Fruit fly (Drosophila melanogaster): ENCODE results near the gene CG18304.
A peak's percentile ranks its signal among the peaks of the same experiment; 100 is the strongest.

Gene CG18304

dm6 chr2L:6942714-6943113 lies at the start of gene CG18304:
Gene CG18304, minus strand, starts transcription at chr2L:6942814.
- TF ChIP-seq crc (GFP tag; optimal IDR thresholded peaks at IDR 0.05), result no peak
- 0 out of 2 replicates have a peak, but pooled peaks have one; percentile 7 for TF ChIP-seq CG17328 (GFP tag; IDR thresholded peaks at IDR 0.05)

dm6 chr2L:6991085-6991484 lies 48.5 kb upstream of the CG18304 start:
- TF ChIP-seq Ptx1 (GFP tag; IDR thresholded peaks at IDR 0.05) (peak; percentile 34; the same call in 1 of the 2 replicates), odd (GFP tag; optimal IDR thresholded peaks at IDR 0.05) (no peak), Xrp1 (GFP tag; IDR thresholded peaks at IDR 0.05) (peak; percentile 32; the same call in 1 of the 2 replicates), Sox102F (GFP tag; optimal IDR thresholded peaks at IDR 0.05) (peak; percentile 29), nom (GFP tag; optimal IDR thresholded peaks at IDR 0.05) (peak; percentile 63), CG11247 (GFP tag; IDR thresholded peaks at IDR 0.05) (0 out of 2 replicates have a peak, but pooled peaks have one; percentile 56), sens-2 (GFP tag; IDR thresholded peaks at IDR 0.05) (0 out of 2 replicates have a peak, but pooled peaks have one; percentile 13), CG8388 (GFP tag; optimal IDR thresholded peaks at IDR 0.05) (no peak), zfh1 (GFP tag; IDR thresholded peaks at IDR 0.05) (0 out of 3 replicates have a peak, but pooled peaks have one; percentile 33), CG17328 (GFP tag; IDR thresholded peaks at IDR 0.05) (peak; percentile 6; the same call in 1 of the 2 replicates), HLH54F (GFP tag; optimal IDR thresholded peaks at IDR 0.05) (no peak), bsh (GFP tag; optimal IDR thresholded peaks at IDR 0.05) (peak in 1 of 2 experiments; percentile 56), CG10654 (GFP tag; optimal IDR thresholded peaks at IDR 0.05) (no peak), hkb (optimal IDR thresholded peaks at IDR 0.05) (no peak), hkb (GFP tag; IDR thresholded peaks at IDR 0.05) (0 out of 2 replicates have a peak, but pooled peaks have one; percentile 16), CG31224 (GFP tag; IDR thresholded peaks at IDR 0.05) (no peak), lmd (GFP tag; IDR thresholded peaks at IDR 0.05) (0 out of 2 replicates have a peak, but pooled peaks have one; percentile 8), sens (GFP tag) (peak; percentile 88), unpg (GFP tag; optimal IDR thresholded peaks at IDR 0.05) (peak; percentile 4), otp (GFP tag; IDR thresholded peaks at IDR 0.05) (peak; percentile 75; the same call in 1 of the 3 replicates), dmrt99B (tag; optimal IDR thresholded peaks at IDR 0.05) (peak; percentile 19), Adf1 (GFP tag; IDR thresholded peaks at IDR 0.05) (no peak), row (GFP tag; IDR thresholded peaks at IDR 0.05) (peak; percentile 25; the same call in 1 of the 3 replicates), Sry-δ (GFP tag; optimal IDR thresholded peaks at IDR 0.05) (no peak), Blimp-1 (GFP tag; optimal IDR thresholded peaks at IDR 0.05) (peak; percentile 2), Hand (GFP tag; optimal IDR thresholded peaks at IDR 0.05) (no peak), pnt (GFP tag; optimal IDR thresholded peaks at IDR 0.05) (no peak), Drgx (GFP tag; IDR thresholded peaks at IDR 0.05) (peak; percentile 78), h (optimal IDR thresholded peaks at IDR 0.05) (no peak), CG2116 (GFP tag; optimal IDR thresholded peaks at IDR 0.05) (no peak), CG10959 (GFP tag; IDR thresholded peaks at IDR 0.05) (no peak), vvl (GFP tag; IDR thresholded peaks at IDR 0.05) (peak; percentile 45; the same call in 1 of the 2 replicates), lov (optimal IDR thresholded peaks at IDR 0.05) (no peak), lov (GFP tag; IDR thresholded peaks at IDR 0.05) (0 out of 3 replicates have a peak, but pooled peaks have one; percentile 20), CG10979 (tag; optimal IDR thresholded peaks at IDR 0.05) (peak; percentile 5), wek (GFP tag; optimal IDR thresholded peaks at IDR 0.05) (no peak), zf30C (GFP tag; optimal IDR thresholded peaks at IDR 0.05) (peak; percentile 8), H2.0 (GFP tag; IDR thresholded peaks at IDR 0.05) (0 out of 2 replicates have a peak, but pooled peaks have one; percentile 6), chm (GFP tag; IDR thresholded peaks at IDR 0.05) (0 out of 2 replicates have a peak, but pooled peaks have one; percentile 31), sisA (GFP tag; IDR thresholded peaks at IDR 0.05) (peak; percentile 47), ttk (GFP tag; IDR thresholded peaks at IDR 0.05) (peak; percentile 32; the same call in 1 of the 2 replicates), Xbp1 (GFP tag; optimal IDR thresholded peaks at IDR 0.05) (peak; percentile 27)
